Worm (Caenorhabditis elegans) whole organism, midembryonic: ENCODE results near the gene sri-39.

ENCODE experiments used
- T22C8.4 ChIP-seq: fragments of 200-800 bp; sonication (Bioruptor generic); IDR thresholded peaks from 2 replicates; pipeline ENCODE4 v1.3.6; 2022; ENCODE audit warnings: missing genetic modification characterization, missing compliant biosample characterization
- tab-1 ChIP-seq: fragments of 200-800 bp; sonication (Bioruptor generic); IDR thresholded peaks from 2 replicates; pipeline ENCODE4 v1.3.6; 2022; ENCODE audit warnings: missing genetic modification characterization, missing compliant biosample characterization
- ztf-23 ChIP-seq: fragments of 200-800 bp; sonication (Bioruptor generic); IDR thresholded peaks from 2 replicates; pipeline ENCODE4 v1.3.6; 2022; ENCODE audit warnings: missing genetic modification reagents, missing genetic modification characterization, missing compliant biosample characterization
- ztf-29 ChIP-seq: fragments of 200-800 bp; sonication (Bioruptor generic); IDR thresholded peaks from 2 replicates; pipeline ENCODE4 v1.3.6; 2022; ENCODE audit warnings: missing genetic modification reagents, missing genetic modification characterization, missing compliant biosample characterization

DNA sequence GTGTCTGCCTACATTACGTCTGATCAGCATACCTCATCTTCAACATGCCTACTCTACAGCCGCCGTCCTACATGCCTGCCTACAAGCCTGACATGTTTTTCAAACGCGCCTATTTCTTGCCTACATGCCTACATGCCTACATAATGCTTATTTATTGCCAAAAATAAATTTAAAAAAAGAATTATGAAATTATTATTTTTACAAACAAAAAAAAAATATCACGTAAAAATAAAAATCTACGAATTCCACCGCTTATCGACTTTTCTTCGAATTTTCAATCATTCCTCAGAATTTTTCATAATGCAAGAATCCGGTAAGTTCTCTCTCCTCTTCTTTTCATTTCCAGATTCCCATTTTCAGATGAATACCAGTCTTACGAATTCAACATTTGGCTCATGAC lies 35.2 kb downstream of the sri-39 start, which contains the start of gene D2062.5:
- no peak for TF ChIP-seq ztf-23 (GFP tag; lab: Robert Waterston, UW)
- no peak for TF ChIP-seq tab-1
- TF ChIP-seq T22C8.4 (GFP tag; lab: Robert Waterston, UW): no peak
- TF ChIP-seq ztf-29: no peak
